Fruit fly (Drosophila melanogaster): ENCODE measurements around the gene eas.

The eas gene

dm6 chrX:16286083-16286666 lies 8.0 kb downstream of the eas start, which contains the start of gene UQCR-14 (continued):
- TF ChIP-seq Lpt (GFP tag; optimal IDR thresholded peaks at IDR 0.05): no peak
- TF ChIP-seq CG11902 (GFP tag; optimal IDR thresholded peaks at IDR 0.05): no peak
- TF ChIP-seq CG10631 (GFP tag; optimal IDR thresholded peaks at IDR 0.05): peak; percentile 6
- no peak for TF ChIP-seq CG3919 (GFP tag; optimal IDR thresholded peaks at IDR 0.05)
- no peak for TF ChIP-seq OdsH (GFP tag; optimal IDR thresholded peaks at IDR 0.05)
- TF ChIP-seq spab (GFP tag; optimal IDR thresholded peaks at IDR 0.05): no peak
- no peak for TF ChIP-seq ss (GFP tag; optimal IDR thresholded peaks at IDR 0.05)
- TF ChIP-seq vri (GFP tag; optimal IDR thresholded peaks at IDR 0.05): peak; percentile 43
- TF ChIP-seq CG32006 (GFP tag; optimal IDR thresholded peaks at IDR 0.05): no peak
- no peak for TF ChIP-seq Ets96B (tag; optimal IDR thresholded peaks at IDR 0.05)
- no peak for TF ChIP-seq fd59A (GFP tag; optimal IDR thresholded peaks at IDR 0.05)
- TF ChIP-seq CG31627 (GFP tag; optimal IDR thresholded peaks at IDR 0.05): peak; percentile 19
- TF ChIP-seq Gug (GFP tag; IDR thresholded peaks at IDR 0.05): no peak
- TF ChIP-seq Hr39 (GFP tag; optimal IDR thresholded peaks at IDR 0.05): no peak
- TF ChIP-seq lz (GFP tag; optimal IDR thresholded peaks at IDR 0.05): peak; percentile 9
- TF ChIP-seq CG8119 (GFP tag; IDR thresholded peaks at IDR 0.05): no peak
- TF ChIP-seq svp (GFP tag): no peak
- TF ChIP-seq Sox102F (GFP tag; optimal IDR thresholded peaks at IDR 0.05): peak; percentile 10
- TF ChIP-seq CG11294 (GFP tag; IDR thresholded peaks at IDR 0.05): no peak
- no peak for TF ChIP-seq CG4318 (GFP tag; optimal IDR thresholded peaks at IDR 0.05)
- no peak for TF ChIP-seq Hr4 (GFP tag; optimal IDR thresholded peaks at IDR 0.05)
- peak; percentile 19 for TF ChIP-seq achi (GFP tag; optimal IDR thresholded peaks at IDR 0.05)
- no peak for TF ChIP-seq CG8319 (GFP tag; optimal IDR thresholded peaks at IDR 0.05)
- no peak for TF ChIP-seq CG6276 (GFP tag; optimal IDR thresholded peaks at IDR 0.05)

DNA sequence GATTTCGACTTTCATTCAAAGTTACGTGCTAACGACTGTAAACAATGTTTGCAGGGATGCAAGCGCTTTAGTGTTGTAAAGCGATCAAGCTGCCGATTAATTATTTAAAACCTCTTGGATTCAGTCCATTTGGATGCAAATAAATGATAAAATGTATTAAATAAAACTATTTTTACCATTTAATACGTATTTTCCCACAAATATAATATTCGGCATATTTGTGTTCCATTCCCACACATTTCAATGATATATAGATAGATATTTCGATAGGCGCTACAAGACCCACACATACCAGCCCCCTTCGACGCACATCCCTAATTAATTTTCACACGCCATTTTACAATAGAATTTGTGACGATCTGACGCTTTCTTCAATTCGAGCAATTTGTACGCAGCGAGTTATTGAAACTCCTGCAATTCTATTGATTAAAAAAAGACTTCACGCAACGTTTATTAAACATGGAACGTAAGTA lies 10.4 kb downstream of the eas start, which contains the start of the genes CG32576 and caz:
CG32576 (minus strand) TSS at position 42 of the 473 bp plus-strand sequence.
caz (plus strand) TSS at position 319 of the 473 bp plus-strand sequence.
- TF ChIP-seq Blimp-1 (GFP tag; optimal IDR thresholded peaks at IDR 0.05) (peak; percentile 8), Sox102F (GFP tag; optimal IDR thresholded peaks at IDR 0.05) (peak; percentile 43), esn (GFP tag; optimal IDR thresholded peaks at IDR 0.05) (peak; percentile 49), Ets21C (GFP tag; optimal IDR thresholded peaks at IDR 0.05) (no peak), Met (GFP tag; optimal IDR thresholded peaks at IDR 0.05) (no peak), Eip93F (GFP tag; optimal IDR thresholded peaks at IDR 0.05) (no peak), CG11902 (GFP tag; optimal IDR thresholded peaks at IDR 0.05) (no peak), Smox (GFP tag; optimal IDR thresholded peaks at IDR 0.05) (no peak), lz (GFP tag; optimal IDR thresholded peaks at IDR 0.05) (peak; percentile 12), CG6854 (GFP tag; optimal IDR thresholded peaks at IDR 0.05) (no peak), cyc (GFP tag; optimal IDR thresholded peaks at IDR 0.05) (peak; percentile 3), dsx (GFP tag; optimal IDR thresholded peaks at IDR 0.05; ENCODE audit: poor library complexity, severe bottlenecking) (peak; percentile 88), eg (GFP tag; IDR thresholded peaks at IDR 0.05) (no peak), CG10631 (GFP tag; optimal IDR thresholded peaks at IDR 0.05) (peak; percentile 51), CG10669 (GFP tag; optimal IDR thresholded peaks at IDR 0.05) (no peak), CG6792 (GFP tag; optimal IDR thresholded peaks at IDR 0.05) (peak; percentile 13), CG3919 (GFP tag; optimal IDR thresholded peaks at IDR 0.05) (no peak), Hr39 (GFP tag; optimal IDR thresholded peaks at IDR 0.05) (no peak), CG6163 (GFP tag; IDR thresholded peaks at IDR 0.05) (no peak), vri (GFP tag; optimal IDR thresholded peaks at IDR 0.05) (peak; percentile 23), ss (GFP tag; optimal IDR thresholded peaks at IDR 0.05) (no peak), Eip78C (GFP tag) (peak; percentile 8), fkh (GFP tag; optimal IDR thresholded peaks at IDR 0.05) (peak; percentile 94), CG6276 (GFP tag; optimal IDR thresholded peaks at IDR 0.05) (no peak), svp (GFP tag) (no peak), dac (GFP tag; optimal IDR thresholded peaks at IDR 0.05) (no peak), acj6 (GFP tag; optimal IDR thresholded peaks at IDR 0.05) (peak; percentile 46), CG6808 (GFP tag; optimal IDR thresholded peaks at IDR 0.05) (no peak), CG3032 (tag; optimal IDR thresholded peaks at IDR 0.05) (peak; percentile 23), OdsH (GFP tag; optimal IDR thresholded peaks at IDR 0.05) (no peak), Ets96B (tag; optimal IDR thresholded peaks at IDR 0.05) (no peak), achi (GFP tag; optimal IDR thresholded peaks at IDR 0.05) (peak; percentile 47)
